In genomic region chr3L:10536297-10536696, dm6 we compare ENCODE assay signal across 1 fruit fly cellular context.
A peak's percentile ranks its signal among the peaks of the same experiment; 100 is the strongest.
TF ChIP-seq lines count a peak whose summit lies in the region.

No protein-coding gene starts in this region.

TF ChIP-seq in whole organism, embryonic, 481 proteins besides CTCF, POLR2A, EP300 and RAD21 (continued from another document):
- TF ChIP-seq CG12659 (GFP tag; optimal IDR thresholded peaks at IDR 0.05; lab: Kevin White, UChicago) = no peak
- TF ChIP-seq grau (tag; optimal IDR thresholded peaks at IDR 0.05; lab: Kevin White, UChicago) = peak; percentile 47
- TF ChIP-seq CG13424 (tag; optimal IDR thresholded peaks at IDR 0.05; lab: Kevin White, UChicago) = peak; percentile 41
- no peak for TF ChIP-seq CG6765 (GFP tag; optimal IDR thresholded peaks at IDR 0.05; lab: Kevin White, UChicago)
- TF ChIP-seq CG5180 (GFP tag; optimal IDR thresholded peaks at IDR 0.05; lab: Kevin White, UChicago) = no peak
- peak; percentile 16; the same call in 1 of the 2 replicates for TF ChIP-seq E2f1 (GFP tag; IDR thresholded peaks at IDR 0.05; lab: Robert Waterston, UW)
- TF ChIP-seq Nf-YB (GFP tag; optimal IDR thresholded peaks at IDR 0.05; lab: Kevin White, UChicago) = peak; percentile 0
- no peak for TF ChIP-seq eyg (GFP tag; optimal IDR thresholded peaks at IDR 0.05; lab: Kevin White, UChicago)
- TF ChIP-seq E2f2 (GFP tag; IDR thresholded peaks at IDR 0.05; lab: Robert Waterston, UW) = 0 out of 2 replicates have a peak, but pooled peaks have one; percentile 19
- TF ChIP-seq row (GFP tag; IDR thresholded peaks at IDR 0.05; lab: Robert Waterston, UW) = peak; percentile 64; the same call in 2 of the 3 replicates
- no peak for TF ChIP-seq GATAe (GFP tag; conservative IDR thresholded peaks at IDR 0.05; lab: Robert Waterston, UW)
- no peak for TF ChIP-seq klu (GFP tag; IDR thresholded peaks at IDR 0.05; lab: Robert Waterston, UW)
- no peak for TF ChIP-seq amos (GFP tag; IDR thresholded peaks at IDR 0.05; lab: Robert Waterston, UW; ENCODE audit: partially characterized antibody)
- peak; percentile 29 for TF ChIP-seq unpg (GFP tag; optimal IDR thresholded peaks at IDR 0.05; lab: Kevin White, UChicago)
- TF ChIP-seq CG7556 (GFP tag; optimal IDR thresholded peaks at IDR 0.05; lab: Kevin White, UChicago) = peak; percentile 22
- no peak for TF ChIP-seq wek (GFP tag; optimal IDR thresholded peaks at IDR 0.05; lab: Kevin White, UChicago)
- no peak for TF ChIP-seq Opbp (GFP tag; IDR thresholded peaks at IDR 0.05; lab: Robert Waterston, UW; ENCODE audit: partially characterized antibody)
- TF ChIP-seq Oli (tag; optimal IDR thresholded peaks at IDR 0.05; lab: Kevin White, UChicago) = peak; percentile 47
- TF ChIP-seq gt (GFP tag; IDR thresholded peaks at IDR 0.05; lab: Robert Waterston, UW) = no peak
- peak; percentile 22 for TF ChIP-seq CG8388 (GFP tag; optimal IDR thresholded peaks at IDR 0.05; lab: Kevin White, UChicago)
- TF ChIP-seq Sox102F (GFP tag; optimal IDR thresholded peaks at IDR 0.05; lab: Kevin White, UChicago) = peak; percentile 65
- peak; percentile 53; the same call in 2 of the 3 replicates for TF ChIP-seq CG17361 (GFP tag; IDR thresholded peaks at IDR 0.05; lab: Robert Waterston, UW)
- TF ChIP-seq CG14441 (GFP tag; IDR thresholded peaks at IDR 0.05; lab: Robert Waterston, UW) = no peak
- no peak for TF ChIP-seq Max (GFP tag; optimal IDR thresholded peaks at IDR 0.05; lab: Kevin White, UChicago)
- no peak for TF ChIP-seq psq (GFP tag; optimal IDR thresholded peaks at IDR 0.05; lab: Kevin White, UChicago)
- no peak for TF ChIP-seq CG2199 (GFP tag; IDR thresholded peaks at IDR 0.05; lab: Robert Waterston, UW)
- no peak for TF ChIP-seq CG10147 (GFP tag; optimal IDR thresholded peaks at IDR 0.05; lab: Kevin White, UChicago)
- TF ChIP-seq Sox100B (GFP tag; optimal IDR thresholded peaks at IDR 0.05; lab: Kevin White, UChicago) = peak; percentile 7
- TF ChIP-seq CG31441 (GFP tag; IDR thresholded peaks at IDR 0.05; lab: Robert Waterston, UW) = peak; percentile 69
- TF ChIP-seq CG10321 (GFP tag; IDR thresholded peaks at IDR 0.05; lab: Robert Waterston, UW) = no peak
- TF ChIP-seq CG7271 (tag; optimal IDR thresholded peaks at IDR 0.05; lab: Kevin White, UChicago) = no peak
- peak; percentile 41; the same call in 1 of the 2 replicates for TF ChIP-seq ttk (GFP tag; IDR thresholded peaks at IDR 0.05; lab: Robert Waterston, UW)
- TF ChIP-seq Asciz (GFP tag; optimal IDR thresholded peaks at IDR 0.05; lab: Kevin White, UChicago) = no peak
- TF ChIP-seq Rfx (GFP tag; IDR thresholded peaks at IDR 0.05; lab: Robert Waterston, UW) = no peak
- TF ChIP-seq pho (GFP tag; optimal IDR thresholded peaks at IDR 0.05; lab: Kevin White, UChicago) = no peak
- no peak for TF ChIP-seq NC2α (GFP tag; optimal IDR thresholded peaks at IDR 0.05; lab: Kevin White, UChicago)
- peak; percentile 12 for TF ChIP-seq nerfin-1 (tag; optimal IDR thresholded peaks at IDR 0.05; lab: Kevin White, UChicago)
- peak; percentile 40 for TF ChIP-seq CG9727 (GFP tag; optimal IDR thresholded peaks at IDR 0.05; lab: Kevin White, UChicago)
- TF ChIP-seq CG15011 (GFP tag; optimal IDR thresholded peaks at IDR 0.05; lab: Kevin White, UChicago) = no peak
- no peak for TF ChIP-seq CG1792 (GFP tag; optimal IDR thresholded peaks at IDR 0.05; lab: Kevin White, UChicago)
- no peak for TF ChIP-seq vnd (GFP tag; IDR thresholded peaks at IDR 0.05; lab: Robert Waterston, UW; ENCODE audit: partially characterized antibody)
- TF ChIP-seq CG11504 (tag; optimal IDR thresholded peaks at IDR 0.05; lab: Kevin White, UChicago) = peak; percentile 48
- TF ChIP-seq sd (tag; optimal IDR thresholded peaks at IDR 0.05; lab: Kevin White, UChicago) = no peak
- TF ChIP-seq Dip3 (GFP tag; optimal IDR thresholded peaks at IDR 0.05; lab: Kevin White, UChicago) = no peak
- TF ChIP-seq Blimp-1 (GFP tag; optimal IDR thresholded peaks at IDR 0.05; lab: Kevin White, UChicago) = peak; percentile 24
- TF ChIP-seq HLH3B (GFP tag; IDR thresholded peaks at IDR 0.05; lab: Robert Waterston, UW) = 0 out of 2 replicates have a peak, but pooled peaks have one; percentile 26
- TF ChIP-seq Lhr (GFP tag; optimal IDR thresholded peaks at IDR 0.05; lab: Kevin White, UChicago) = no peak
- peak; percentile 58 for TF ChIP-seq CG12391 (tag; optimal IDR thresholded peaks at IDR 0.05; lab: Kevin White, UChicago)
- TF ChIP-seq CG15601 (tag; optimal IDR thresholded peaks at IDR 0.05; lab: Kevin White, UChicago) = peak; percentile 35
- TF ChIP-seq BtbVII (GFP tag; optimal IDR thresholded peaks at IDR 0.05; lab: Kevin White, UChicago) = no peak
- TF ChIP-seq oc (tag; optimal IDR thresholded peaks at IDR 0.05; lab: Kevin White, UChicago) = peak; percentile 46
- no peak for TF ChIP-seq maf-S (GFP tag; optimal IDR thresholded peaks at IDR 0.05; lab: Kevin White, UChicago)
- TF ChIP-seq croc (GFP tag; conservative IDR thresholded peaks at IDR 0.05; lab: Robert Waterston, UW) = no peak; the same call in 2 of the 3 replicates
- TF ChIP-seq sqz (GFP tag; optimal IDR thresholded peaks at IDR 0.05; lab: Kevin White, UChicago) = no peak
- peak in 1 of 3 experiments; percentile 32 for TF ChIP-seq lola (GFP tag; optimal IDR thresholded peaks at IDR 0.05; lab: Kevin White, UChicago)
- TF ChIP-seq trem (tag; optimal IDR thresholded peaks at IDR 0.05; lab: Kevin White, UChicago) = peak; percentile 18
- peak; percentile 13 for TF ChIP-seq D19A (tag; optimal IDR thresholded peaks at IDR 0.05; lab: Kevin White, UChicago)
- TF ChIP-seq dysf (GFP tag; IDR thresholded peaks at IDR 0.05; lab: Robert Waterston, UW) = no peak
- no peak for TF ChIP-seq wdn (GFP tag; IDR thresholded peaks at IDR 0.05; lab: Robert Waterston, UW)
- peak; percentile 21; the same call in 1 of the 3 replicates for TF ChIP-seq B-H1 (GFP tag; IDR thresholded peaks at IDR 0.05; lab: Robert Waterston, UW)
- peak; percentile 4 for TF ChIP-seq CG1602 (GFP tag; optimal IDR thresholded peaks at IDR 0.05; lab: Kevin White, UChicago)
- peak in 1 of 2 experiments; percentile 58 for TF ChIP-seq bsh (GFP tag; optimal IDR thresholded peaks at IDR 0.05; lab: Kevin White, UChicago)
- peak; percentile 58 for TF ChIP-seq gem (tag; optimal IDR thresholded peaks at IDR 0.05; lab: Kevin White, UChicago)
- peak in 1 of 2 experiments; percentile 55 for TF ChIP-seq Hr51 (GFP tag; optimal IDR thresholded peaks at IDR 0.05; lab: Kevin White, UChicago)
- TF ChIP-seq Ptx1 (GFP tag; IDR thresholded peaks at IDR 0.05; lab: Robert Waterston, UW) = no peak; the same call in 1 of the 2 replicates
- peak; percentile 62 for TF ChIP-seq CG2678 (tag; optimal IDR thresholded peaks at IDR 0.05; lab: Kevin White, UChicago)
- no peak for TF ChIP-seq sc (optimal IDR thresholded peaks at IDR 0.05; lab: Kevin White, UChicago)
- TF ChIP-seq sc (GFP tag; optimal IDR thresholded peaks at IDR 0.05; lab: Kevin White, UChicago) = no peak
- no peak for TF ChIP-seq gcm2 (GFP tag; optimal IDR thresholded peaks at IDR 0.05; lab: Kevin White, UChicago)
- TF ChIP-seq CG2116 (GFP tag; optimal IDR thresholded peaks at IDR 0.05; lab: Kevin White, UChicago) = no peak
- peak; percentile 48 for TF ChIP-seq phol (tag; optimal IDR thresholded peaks at IDR 0.05; lab: Kevin White, UChicago)
- TF ChIP-seq Spps (tag; optimal IDR thresholded peaks at IDR 0.05; lab: Kevin White, UChicago) = peak; percentile 11
- TF ChIP-seq CG7839 (tag; optimal IDR thresholded peaks at IDR 0.05; lab: Kevin White, UChicago) = peak; percentile 41
- TF ChIP-seq CG13123 (GFP tag; optimal IDR thresholded peaks at IDR 0.05; lab: Kevin White, UChicago) = no peak
- no peak for TF ChIP-seq CG11085 (GFP tag; IDR thresholded peaks at IDR 0.05; lab: Robert Waterston, UW)
- no peak for TF ChIP-seq D (optimal IDR thresholded peaks at IDR 0.05; lab: Kevin White, UChicago)
- peak; percentile 2 for TF ChIP-seq D (GFP tag; optimal IDR thresholded peaks at IDR 0.05; lab: Kevin White, UChicago)
- TF ChIP-seq az2 (GFP tag; optimal IDR thresholded peaks at IDR 0.05; lab: Kevin White, UChicago) = peak; percentile 3
- TF ChIP-seq Xrp1 (GFP tag; IDR thresholded peaks at IDR 0.05; lab: Robert Waterston, UW) = peak; percentile 76; the same call in 1 of the 2 replicates
- peak; percentile 32 for TF ChIP-seq PHDP (tag; optimal IDR thresholded peaks at IDR 0.05; lab: Kevin White, UChicago)
- TF ChIP-seq CG8924 (tag; optimal IDR thresholded peaks at IDR 0.05; lab: Kevin White, UChicago) = peak; percentile 51
- TF ChIP-seq CG6689 (GFP tag; IDR thresholded peaks at IDR 0.05; lab: Robert Waterston, UW) = 0 out of 2 replicates have a peak, but pooled peaks have one; percentile 20
- no peak for TF ChIP-seq CG9609 (GFP tag; optimal IDR thresholded peaks at IDR 0.05; lab: Kevin White, UChicago)
- TF ChIP-seq Awh (GFP tag; IDR thresholded peaks at IDR 0.05; lab: Robert Waterston, UW) = peak; percentile 45; the same call in 1 of the 2 replicates
- TF ChIP-seq nau (GFP tag; optimal IDR thresholded peaks at IDR 0.05; lab: Kevin White, UChicago) = no peak
- no peak for TF ChIP-seq hkb (optimal IDR thresholded peaks at IDR 0.05; lab: Kevin White, UChicago)
- peak; percentile 26; the same call in 1 of the 2 replicates for TF ChIP-seq hkb (GFP tag; IDR thresholded peaks at IDR 0.05; lab: Robert Waterston, UW)
- TF ChIP-seq CG15269 (tag; optimal IDR thresholded peaks at IDR 0.05; lab: Kevin White, UChicago) = peak; percentile 23
- no peak for TF ChIP-seq ham (GFP tag; IDR thresholded peaks at IDR 0.05; lab: Robert Waterston, UW)
- TF ChIP-seq CoRest (tag; optimal IDR thresholded peaks at IDR 0.05; lab: Kevin White, UChicago) = peak; percentile 39
